Worm (Caenorhabditis elegans) whole organism, L1 larva: ENCODE data around the gene tsn-1.

ENCODE experiments used
- aly-2 ChIP-seq: fragments of 150-350 bp; optimal IDR thresholded peaks from 2 replicates; lab custom pipeline; 2014; ENCODE audit warnings: missing biosample characterization, missing genetic modification characterization
- ces-1 ChIP-seq: fragments of 150-350 bp; optimal IDR thresholded peaks from 2 replicates; lab custom pipeline; 2014; ENCODE audit warnings: missing biosample characterization, missing genetic modification reagents, missing genetic modification characterization
- nhr-12 ChIP-seq: sonication (generic microtip); optimal IDR thresholded peaks from 2 replicates; lab custom pipeline; 2017; ENCODE audit warnings: missing biosample characterization, missing genetic modification characterization
- unc-62 ChIP-seq: fragments of 150-350 bp; optimal IDR thresholded peaks from 2 replicates; lab custom pipeline; 2014; ENCODE audit warnings: missing biosample characterization, missing genetic modification reagents, missing genetic modification characterization

DNA sequence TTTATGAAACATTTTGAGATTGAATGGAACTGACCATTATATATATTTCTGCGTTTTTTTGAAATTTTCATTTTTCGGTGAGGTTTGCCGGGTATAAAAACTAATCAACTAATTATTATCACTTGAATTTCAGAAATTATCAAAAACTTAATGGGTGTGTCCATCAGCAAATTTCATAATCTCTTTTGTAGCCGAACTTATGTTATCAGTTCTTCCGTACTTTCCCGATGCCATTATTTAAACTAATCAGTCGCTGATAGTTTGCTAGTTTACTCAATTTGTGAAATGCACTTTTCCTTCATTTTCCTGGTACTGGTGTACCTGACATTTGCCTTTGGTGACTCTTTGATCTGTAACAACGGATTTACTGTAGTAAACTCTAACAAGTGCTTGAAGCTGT, 32.4 kb upstream of the tsn-1 start:
- TF ChIP-seq nhr-12 (tag; lab: Kevin White, UChicago) (no peak), ces-1 (GFP tag; lab: Kevin White, UChicago) (no peak), unc-62 (GFP tag; lab: Kevin White, UChicago) (no peak), aly-2 (tag; lab: Kevin White, UChicago) (no peak)
